Worm (Caenorhabditis elegans) whole organism, L1 larva: Measurements from ENCODE around the gene hrg-10.

ENCODE experiments used
- ceh-82 ChIP-seq, 3 experiments: fragments of 150-350 bp in 1 of 3; sonication (generic microtip) in 2 of 3; optimal IDR thresholded peaks; 2 replicates each; lab custom pipeline; 2014 to 2017; ENCODE audit warnings: missing biosample characterization in 3 of 3, missing genetic modification characterization in 3 of 3
- fkh-4 ChIP-seq: sonication (generic microtip); optimal IDR thresholded peaks from 2 replicates; lab custom pipeline; 2016; ENCODE audit warnings: missing compliant biosample characterization, missing genetic modification characterization, borderline replicate concordance
- fos-1 ChIP-seq: fragments of 150-350 bp; optimal IDR thresholded peaks from 2 replicates; lab custom pipeline; 2014; ENCODE audit warnings: missing biosample characterization, missing genetic modification characterization
- lin-14 ChIP-seq: fragments of 200-800 bp; sonication (Bioruptor generic); optimal IDR thresholded peaks from 2 replicates; lab custom pipeline; 2018; ENCODE audit warnings: mild to moderate bottlenecking, missing genetic modification characterization, moderate library complexity, missing compliant biosample characterization
- lsy-2 ChIP-seq, 2 experiments: fragments of 150-350 bp; optimal IDR thresholded peaks; 2 replicates each; lab custom pipeline; 2014; ENCODE audit warnings: missing biosample characterization in 2 of 2, missing genetic modification characterization in 2 of 2
- nhr-11 ChIP-seq: fragments of 150-350 bp; optimal IDR thresholded peaks from 2 replicates; lab custom pipeline; 2014; ENCODE audit warnings: missing biosample characterization, missing genetic modification characterization
- nhr-237 ChIP-seq: fragments of 150-350 bp; optimal IDR thresholded peaks from 2 replicates; lab custom pipeline; 2014; ENCODE audit warnings: missing biosample characterization, missing genetic modification characterization
- nhr-71 ChIP-seq: sonication (generic microtip); optimal IDR thresholded peaks from 2 replicates; lab custom pipeline; 2016; ENCODE audit warnings: mild to moderate bottlenecking, missing genetic modification characterization, moderate library complexity, missing compliant biosample characterization
- nhr-90 ChIP-seq: sonication (generic microtip); optimal IDR thresholded peaks from 2 replicates; lab custom pipeline; 2016; ENCODE audit warnings: mild to moderate bottlenecking, missing genetic modification characterization, missing compliant biosample characterization; ENCODE audit not compliant: poor library complexity
- snpc-4 ChIP-seq: fragments of 150-350 bp; optimal IDR thresholded peaks from 2 replicates; lab custom pipeline; 2014; ENCODE audit warnings: missing biosample characterization, missing genetic modification characterization
- unc-98 ChIP-seq: fragments of 200-800 bp; sonication (Bioruptor generic); IDR thresholded peaks from 2 replicates; pipeline ENCODE4 v1.3.6; 2022; ENCODE audit warnings: missing genetic modification characterization, missing compliant biosample characterization

DNA sequence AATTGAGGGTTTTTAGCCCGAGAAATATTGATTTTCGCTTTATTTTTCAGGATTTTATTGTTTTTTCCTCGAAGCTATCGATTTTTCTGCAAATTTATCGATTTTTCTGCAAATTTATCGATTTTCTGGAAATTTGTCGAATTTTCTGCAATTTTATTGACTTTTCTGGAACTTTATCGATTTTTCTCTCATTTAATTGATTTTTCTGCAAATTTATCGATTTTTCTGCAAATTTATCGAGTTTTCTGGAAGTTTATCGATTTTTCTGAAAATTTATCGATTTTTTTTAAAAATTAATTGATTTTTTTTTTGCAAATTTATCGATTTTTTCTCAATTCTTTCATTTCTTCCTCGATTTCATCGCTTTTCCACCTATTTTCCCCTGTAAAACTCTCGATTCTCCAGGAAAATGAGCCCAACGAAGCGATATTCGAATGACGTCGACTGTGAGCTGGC lies 36.4 kb upstream of the hrg-10 start, which contains the start of gene gtf-2F2:
- TF ChIP-seq nhr-237 (tag; lab: Kevin White, UChicago) = no peak
- no peak for TF ChIP-seq lin-14 (GFP tag; lab: Kevin White, UChicago)
- TF ChIP-seq fos-1 (tag; lab: Kevin White, UChicago) = no peak
- no peak for TF ChIP-seq nhr-71 (tag; lab: Kevin White, UChicago)
- no peak for TF ChIP-seq nhr-11 (tag; lab: Kevin White, UChicago)
- no peak for TF ChIP-seq nhr-90 (tag; lab: Kevin White, UChicago)
- no peak for TF ChIP-seq ceh-82 (tag; optimal IDR thresholded peaks at IDR 0.05; lab: Kevin White, UChicago)
- no peak for TF ChIP-seq snpc-4
- no peak for TF ChIP-seq lsy-2 (tag; optimal IDR thresholded peaks at IDR 0.05; lab: Kevin White, UChicago)
- TF ChIP-seq unc-98 (GFP tag; lab: Robert Waterston, UW) = no peak
- TF ChIP-seq fkh-4 (tag; lab: Kevin White, UChicago) = no peak
